Worm (Caenorhabditis elegans) whole organism, midembryonic: Measurements from ENCODE around the gene C15H9.9.

Experiments used
- T22C8.4 ChIP-seq: fragments of 200-800 bp; sonication (Bioruptor generic); IDR thresholded peaks from 2 replicates; pipeline ENCODE4 v1.3.6; 2022; ENCODE audit warnings: missing genetic modification characterization, missing compliant biosample characterization
- cog-1 ChIP-seq: sonication (generic microtip); optimal IDR thresholded peaks from 2 replicates; lab custom pipeline; 2016; ENCODE audit warnings: missing genetic modification characterization, missing compliant biosample characterization
- flt-1 ChIP-seq: fragments of 200-800 bp; sonication (Bioruptor generic); IDR thresholded peaks from 2 replicates; pipeline ENCODE4 v1.3.6; 2022; ENCODE audit warnings: missing genetic modification characterization, missing compliant biosample characterization
- klf-2 ChIP-seq: fragments of 200-800 bp; sonication (Bioruptor generic); conservative IDR thresholded peaks from 2 replicates; pipeline ENCODE4 v1.3.6; 2022; ENCODE audit warnings: missing genetic modification reagents, missing genetic modification characterization, missing compliant biosample characterization
- med-1 ChIP-seq: sonication (generic microtip); optimal IDR thresholded peaks from 2 replicates; lab custom pipeline; 2017; ENCODE audit warnings: missing genetic modification characterization, mild to moderate bottlenecking, missing compliant biosample characterization, antibody characterized with exemption, missing genetic modification reagents; ENCODE audit not compliant: insufficient read depth
- ref-1 ChIP-seq: fragments of 200-800 bp; sonication (Bioruptor generic); conservative IDR thresholded peaks from 2 replicates; pipeline ENCODE4 v1.3.6; 2022; ENCODE audit warnings: missing genetic modification reagents, missing genetic modification characterization, missing compliant biosample characterization
- tab-1 ChIP-seq: fragments of 200-800 bp; sonication (Bioruptor generic); IDR thresholded peaks from 2 replicates; pipeline ENCODE4 v1.3.6; 2022; ENCODE audit warnings: missing genetic modification characterization, missing compliant biosample characterization
- ztf-23 ChIP-seq: fragments of 200-800 bp; sonication (Bioruptor generic); IDR thresholded peaks from 2 replicates; pipeline ENCODE4 v1.3.6; 2022; ENCODE audit warnings: missing genetic modification reagents, missing genetic modification characterization, missing compliant biosample characterization
- ztf-29 ChIP-seq: fragments of 200-800 bp; sonication (Bioruptor generic); IDR thresholded peaks from 2 replicates; pipeline ENCODE4 v1.3.6; 2022; ENCODE audit warnings: missing genetic modification reagents, missing genetic modification characterization, missing compliant biosample characterization

The C15H9.9 gene

ce11 chrX:6091967-6092366 is 36.1 kb downstream of the C15H9.9 start, which contains the start of gene hsp-3:
TSS of gene hsp-3 (minus strand) at chrX:6092124.
- TF ChIP-seq ztf-23 (peak; percentile 70; the same call in 1 of the 2 replicates), flt-1 (GFP tag; lab: Robert Waterston, UW) (peak; percentile 91), tab-1 (GFP tag; lab: Robert Waterston, UW) (0 out of 2 replicates have a peak, but pooled peaks have one; percentile 14), med-1 (GFP tag; lab: Kevin White, UChicago) (no peak), T22C8.4 (GFP tag; lab: Robert Waterston, UW) (no peak), cog-1 (tag; lab: Kevin White, UChicago) (peak; percentile 82), klf-2 (GFP tag; lab: Robert Waterston, UW) (no peak)

DNA sequence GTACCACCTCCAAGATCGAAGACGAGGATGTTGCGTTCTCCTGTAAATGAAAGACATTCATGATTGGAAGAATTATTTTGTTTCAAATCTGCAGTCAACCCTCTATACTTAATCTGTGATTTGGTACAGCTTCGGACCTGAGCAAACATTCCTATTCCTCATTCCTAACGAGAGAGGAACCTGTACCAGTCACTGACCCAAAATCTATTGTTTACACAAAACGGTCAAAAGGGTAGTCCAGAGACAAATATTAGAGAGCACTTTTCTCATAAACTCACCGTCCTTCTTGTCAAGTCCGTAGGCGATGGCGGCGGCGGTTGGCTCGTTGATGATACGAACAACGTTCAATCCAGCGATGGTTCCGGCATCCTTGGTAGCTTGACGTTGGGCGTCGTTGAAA is 37.3 kb downstream of the C15H9.9 start:
- no peak for TF ChIP-seq med-1 (GFP tag; lab: Kevin White, UChicago)
- no peak for TF ChIP-seq T22C8.4 (GFP tag; lab: Robert Waterston, UW)
- no peak for TF ChIP-seq cog-1 (tag; lab: Kevin White, UChicago)
- TF ChIP-seq ref-1 (GFP tag; lab: Robert Waterston, UW), result no peak
- TF ChIP-seq flt-1 (GFP tag; lab: Robert Waterston, UW), result no peak
- no peak for TF ChIP-seq ztf-23
- TF ChIP-seq ztf-29 (GFP tag; lab: Robert Waterston, UW), result no peak
- TF ChIP-seq klf-2 (GFP tag; lab: Robert Waterston, UW), result no peak
- no peak for TF ChIP-seq tab-1 (GFP tag; lab: Robert Waterston, UW)

DNA sequence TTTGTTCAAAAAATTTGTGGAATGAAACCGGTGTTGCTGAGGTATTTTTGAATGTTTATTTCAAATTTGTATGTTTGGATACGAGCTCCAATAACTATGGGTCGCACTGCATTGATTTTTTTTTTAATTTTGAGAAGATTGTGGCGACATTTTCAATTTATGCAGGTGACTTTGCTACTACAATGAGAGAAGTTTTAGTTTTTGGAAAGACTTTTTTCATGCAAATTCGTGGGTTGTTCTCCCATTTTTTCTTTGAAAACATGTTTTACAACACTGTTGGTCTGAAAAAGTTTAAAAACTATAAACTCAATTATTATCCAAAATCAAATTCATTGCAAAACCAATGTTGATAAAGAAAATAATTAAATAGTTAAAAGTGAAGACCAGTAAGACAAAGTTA is 39.4 kb downstream of the C15H9.9 start:
- TF ChIP-seq cog-1 (tag; lab: Kevin White, UChicago) (no peak), klf-2 (GFP tag; lab: Robert Waterston, UW) (no peak), flt-1 (GFP tag; lab: Robert Waterston, UW) (no peak), T22C8.4 (GFP tag; lab: Robert Waterston, UW) (no peak), ref-1 (GFP tag; lab: Robert Waterston, UW) (no peak), tab-1 (GFP tag; lab: Robert Waterston, UW) (no peak), ztf-23 (no peak), med-1 (GFP tag; lab: Kevin White, UChicago) (no peak), ztf-29 (GFP tag; lab: Robert Waterston, UW) (no peak)

DNA sequence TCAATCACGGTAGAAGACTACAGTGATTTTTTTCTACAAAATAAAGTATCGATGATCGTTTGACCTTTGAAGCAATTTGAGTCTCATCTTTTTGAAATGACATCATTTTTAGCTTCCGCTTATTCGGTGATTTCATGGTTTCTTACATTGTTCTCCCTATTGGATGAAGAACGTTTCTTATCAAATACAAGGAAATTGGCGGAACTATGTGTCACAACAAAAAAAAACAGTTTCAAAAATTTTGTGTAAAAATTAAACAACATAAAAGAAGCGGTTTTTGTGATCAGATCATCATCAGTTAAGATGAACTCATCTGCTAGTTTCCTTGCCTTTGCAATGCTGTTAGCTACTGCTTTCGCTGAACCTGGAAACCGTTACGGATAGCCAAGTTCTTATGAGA is 40.4 kb downstream of the C15H9.9 start, which contains the start of gene C45B2.8:
Gene C45B2.8, plus strand, starts transcription at position 301 of the 400 bp plus-strand sequence.
- TF ChIP-seq ztf-29 (GFP tag; lab: Robert Waterston, UW) (no peak), T22C8.4 (GFP tag; lab: Robert Waterston, UW) (no peak), ztf-23 (no peak), med-1 (GFP tag; lab: Kevin White, UChicago) (no peak)

ce11 chrX:6085824-6086223 is 42.3 kb downstream of the C15H9.9 start, which contains the start of gene C45B2.1:
TSS of gene C45B2.1 (plus strand) at chrX:6086124.
- TF ChIP-seq cog-1 (tag; lab: Kevin White, UChicago) (no peak), klf-2 (GFP tag; lab: Robert Waterston, UW) (no peak)

ce11 chrX:6084439-6084838 is 43.6 kb downstream of the C15H9.9 start, which contains the start of gene C45B2.2:
TSS of gene C45B2.2 (plus strand) at chrX:6084739.
- TF ChIP-seq ztf-23, result no peak
- TF ChIP-seq med-1 (GFP tag; lab: Kevin White, UChicago), result no peak
- TF ChIP-seq ref-1 (GFP tag; lab: Robert Waterston, UW), result no peak
- no peak for TF ChIP-seq T22C8.4 (GFP tag; lab: Robert Waterston, UW)
- no peak for TF ChIP-seq ztf-29 (GFP tag; lab: Robert Waterston, UW)
- no peak for TF ChIP-seq flt-1 (GFP tag; lab: Robert Waterston, UW)

ce11 chrX:6082660-6083059 is 45.4 kb downstream of the C15H9.9 start, which contains the start of gene C45B2.3:
TSS of gene C45B2.3 (plus strand) at chrX:6082960.
- TF ChIP-seq flt-1 (GFP tag; lab: Robert Waterston, UW), result no peak

DNA sequence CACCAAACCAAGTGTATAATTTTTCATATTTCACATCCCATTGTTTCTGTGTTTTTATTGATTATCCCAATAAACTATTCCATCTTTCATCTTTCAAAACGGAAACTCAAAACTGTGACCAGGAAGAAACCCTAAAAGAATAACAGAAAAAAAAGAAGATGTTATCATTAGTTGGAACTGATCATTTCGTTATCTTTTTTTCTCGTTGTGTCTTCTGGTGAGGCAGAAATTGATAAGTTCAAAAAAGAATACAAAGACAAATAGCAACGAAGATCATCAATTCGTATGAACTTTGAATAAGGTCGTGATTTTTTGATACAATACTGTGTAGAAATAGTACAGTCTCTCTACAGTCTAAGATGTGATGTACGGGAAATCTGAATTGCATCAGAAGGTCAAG is 46.3 kb downstream of the C15H9.9 start:
- TF ChIP-seq med-1 (GFP tag; lab: Kevin White, UChicago) (no peak), ztf-29 (GFP tag; lab: Robert Waterston, UW) (no peak), ref-1 (GFP tag; lab: Robert Waterston, UW) (no peak), flt-1 (GFP tag; lab: Robert Waterston, UW) (no peak), klf-2 (GFP tag; lab: Robert Waterston, UW) (no peak)
